Worm (Caenorhabditis elegans) whole organism, dauer: ENCODE results near the gene dmsr-13.

Experiments used
- unc-62 ChIP-seq: sonication (generic microtip); optimal IDR thresholded peaks from 2 replicates; lab custom pipeline; 2017; ENCODE audit warnings: missing biosample characterization, missing genetic modification reagents, missing genetic modification characterization

Gene dmsr-13

ce11 chrV:6780676-6781075, 39.0 kb downstream of the dmsr-13 start:
- TF ChIP-seq unc-62 (GFP tag; lab: Kevin White, UChicago): no peak

- TF ChIP-seq unc-62 (GFP tag; lab: Kevin White, UChicago): no peak
Observed at ce11 chrV:6780166-6780565, 39.5 kb downstream of the dmsr-13 start, which contains the start of gene ZC404.15. ZC404.15 (plus strand) TSS chrV:6780466.

- TF ChIP-seq unc-62 (GFP tag; lab: Kevin White, UChicago): no peak
Observed at ce11 chrV:6778457-6778856, 41.3 kb downstream of the dmsr-13 start.

ce11 chrV:6775708-6776107, 44.0 kb downstream of the dmsr-13 start, which contains the start of gene srh-28:
srh-28 (minus strand) TSS chrV:6775808.
- TF ChIP-seq unc-62 (GFP tag; lab: Kevin White, UChicago): no peak

ce11 chrV:6773735-6774134, 46.0 kb downstream of the dmsr-13 start, which contains the start of gene ZC404.16:
ZC404.16 (minus strand) TSS chrV:6773835.
- no peak for TF ChIP-seq unc-62 (GFP tag; lab: Kevin White, UChicago)

- no peak for TF ChIP-seq unc-62 (GFP tag; lab: Kevin White, UChicago)
Observed at ce11 chrV:6771645-6772044, 48.1 kb downstream of the dmsr-13 start, which contains the start of gene srh-30. srh-30 (minus strand) TSS chrV:6771745.

- TF ChIP-seq unc-62 (GFP tag; lab: Kevin White, UChicago): no peak
Observed at ce11 chrV:6769440-6769839, 50.3 kb downstream of the dmsr-13 start.

ce11 chrV:6768452-6768929, 51.2 kb downstream of the dmsr-13 start, which contains the start of the genes T25F10.1 and clik-1:
T25F10.1 (plus strand) TSS chrV:6768502.
clik-1 (minus strand) TSS chrV:6768732.
- no peak for TF ChIP-seq unc-62 (GFP tag; lab: Kevin White, UChicago)
